Worm (Caenorhabditis elegans): ENCODE data around the gene T11B7.1.

The T11B7.1 gene

ce11 chrIV:8891131-8891530, 50.6 kb downstream of the T11B7.1 start, which contains the start of gene spr-2:
Gene spr-2 (plus strand): TSS chrIV:8891462.
- no peak for TF ChIP-seq ceh-36 (tag; optimal IDR thresholded peaks at IDR 0.05)

All from whole organism, early embryonic.